Worm (Caenorhabditis elegans) whole organism, young adult: ENCODE results near the gene F41H8.2.

Source experiments
- attf-5 ChIP-seq: fragments of 200-800 bp; sonication (Bioruptor generic); optimal IDR thresholded peaks from 2 replicates; lab custom pipeline; 2018; ENCODE audit warnings: mild to moderate bottlenecking, missing genetic modification characterization, missing compliant biosample characterization
- hlh-12 ChIP-seq: sonication (generic microtip); optimal IDR thresholded peaks from 2 replicates; lab custom pipeline; 2016; ENCODE audit warnings: missing genetic modification characterization, missing compliant biosample characterization
- pha-4 ChIP-seq: fragments of 150-350 bp; sonication (generic microtip); optimal IDR thresholded peaks from 2 replicates; lab custom pipeline; 2014; ENCODE audit warnings: missing biosample characterization, missing genetic modification reagents, missing genetic modification characterization
- snpc-4 ChIP-seq, 5 experiments: fragments of 150-350 bp in 1 of 5; sonication (generic microtip) in 4 of 5; optimal IDR thresholded peaks; 2 replicates each; lab custom pipeline; 2014 to 2018; ENCODE audit warnings: missing genetic modification characterization in 5 of 5, missing biosample characterization in 3 of 5, antibody characterized with exemption in 2 of 5, mild to moderate bottlenecking in 2 of 5, missing compliant biosample characterization in 2 of 5, missing genotype in 2 of 5, moderate library complexity in 2 of 5, missing genetic modification reagents in 1 of 5
- unc-130 ChIP-seq: sonication (generic microtip); optimal IDR thresholded peaks from 2 replicates; lab custom pipeline; 2016; ENCODE audit warnings: missing genetic modification reagents, missing genetic modification characterization, missing compliant biosample characterization

- TF ChIP-seq hlh-12 (tag; lab: Kevin White, UChicago) (no peak), unc-130 (GFP tag; lab: Kevin White, UChicago) (no peak), attf-5 (GFP tag; lab: Kevin White, UChicago) (no peak), snpc-4 (GFP tag; optimal IDR thresholded peaks at IDR 0.05; lab: Kevin White, UChicago) (no peak), snpc-4 (tag; optimal IDR thresholded peaks at IDR 0.05; lab: Kevin White, UChicago) (no peak), pha-4 (no peak)
Observed at ce11 chrV:871029-871428, 44.8 kb downstream of the F41H8.2 start, which contains the start of gene T02B11.4.
